Fruit fly (Drosophila melanogaster): ENCODE results near the gene CG3061.

The CG3061 gene

dm6 chr3R:14041036-14041435 is 8.9 kb downstream of the CG3061 start:
- TF ChIP-seq CG12391 (tag; optimal IDR thresholded peaks at IDR 0.05) (peak; percentile 51), CG2678 (tag; optimal IDR thresholded peaks at IDR 0.05) (peak; percentile 25), Oli (tag; optimal IDR thresholded peaks at IDR 0.05) (peak; percentile 52), lilli (GFP tag; optimal IDR thresholded peaks at IDR 0.05) (peak; percentile 20), Ada2b (GFP tag; IDR thresholded peaks at IDR 0.05) (no peak), CG2199 (GFP tag; IDR thresholded peaks at IDR 0.05) (0 out of 3 replicates have a peak, but pooled peaks have one; percentile 53), CG6689 (GFP tag; IDR thresholded peaks at IDR 0.05) (peak; percentile 62), Tbp (GFP tag; optimal IDR thresholded peaks at IDR 0.05) (no peak), CG4617 (GFP tag; optimal IDR thresholded peaks at IDR 0.05; ENCODE audit: borderline replicate concordance) (no peak), sna (GFP tag; IDR thresholded peaks at IDR 0.05; ENCODE audit: partially characterized antibody) (no peak), zen (tag; optimal IDR thresholded peaks at IDR 0.05) (peak; percentile 15), Ssrp (tag; optimal IDR thresholded peaks at IDR 0.05) (peak; percentile 16), Atf-2 (GFP tag; optimal IDR thresholded peaks at IDR 0.05) (no peak), Chrac-16 (GFP tag; optimal IDR thresholded peaks at IDR 0.05) (peak; percentile 21), sens (GFP tag) (peak; percentile 81), Xbp1 (GFP tag; optimal IDR thresholded peaks at IDR 0.05) (peak; percentile 45), Rx (GFP tag; IDR thresholded peaks at IDR 0.05) (no peak), CG7839 (tag; optimal IDR thresholded peaks at IDR 0.05) (peak; percentile 15), gem (tag; optimal IDR thresholded peaks at IDR 0.05) (peak; percentile 50), seq (GFP tag; IDR thresholded peaks at IDR 0.05) (0 out of 2 replicates have a peak, but pooled peaks have one; percentile 6), row (GFP tag; IDR thresholded peaks at IDR 0.05) (peak; percentile 76), CG9932 (GFP tag; IDR thresholded peaks at IDR 0.05) (0 out of 2 replicates have a peak, but pooled peaks have one; percentile 30), Ptx1 (GFP tag; IDR thresholded peaks at IDR 0.05) (peak; percentile 56; the same call in 1 of the 2 replicates), CG17802 (tag; optimal IDR thresholded peaks at IDR 0.05) (no peak), Deaf1 (tag; optimal IDR thresholded peaks at IDR 0.05) (no peak), CG32532 (GFP tag; IDR thresholded peaks at IDR 0.05) (peak; percentile 49), CG10209 (GFP tag; optimal IDR thresholded peaks at IDR 0.05) (peak; percentile 13), hkb (optimal IDR thresholded peaks at IDR 0.05) (no peak), hkb (GFP tag; IDR thresholded peaks at IDR 0.05) (no peak), Hr3 (GFP tag; optimal IDR thresholded peaks at IDR 0.05) (peak; percentile 13), CkIIα-i1 (GFP tag; IDR thresholded peaks at IDR 0.05) (no peak), Ravus (GFP tag; IDR thresholded peaks at IDR 0.05) (no peak), gsb-n (tag; optimal IDR thresholded peaks at IDR 0.05) (peak; percentile 24), ken (GFP tag; IDR thresholded peaks at IDR 0.05) (no peak), lola (GFP tag; optimal IDR thresholded peaks at IDR 0.05) (peak in 1 of 3 experiments; percentile 44), dysf (GFP tag; IDR thresholded peaks at IDR 0.05) (peak; percentile 32; the same call in 1 of the 3 replicates), bowl (GFP tag; IDR thresholded peaks at IDR 0.05) (no peak), CG2889 (GFP tag; IDR thresholded peaks at IDR 0.05) (no peak), CG3726 (GFP tag; IDR thresholded peaks at IDR 0.05) (no peak), CG17361 (GFP tag; IDR thresholded peaks at IDR 0.05) (0 out of 3 replicates have a peak, but pooled peaks have one; percentile 20), NC2α (GFP tag; optimal IDR thresholded peaks at IDR 0.05) (no peak), CG13424 (tag; optimal IDR thresholded peaks at IDR 0.05) (peak; percentile 36), ERR (GFP tag; optimal IDR thresholded peaks at IDR 0.05) (no peak), CoRest (tag; optimal IDR thresholded peaks at IDR 0.05) (peak; percentile 39), phol (tag; optimal IDR thresholded peaks at IDR 0.05) (peak; percentile 30), CG2712 (tag; optimal IDR thresholded peaks at IDR 0.05) (peak; percentile 2), CG10979 (tag; optimal IDR thresholded peaks at IDR 0.05) (peak; percentile 0), CG18262 (tag; optimal IDR thresholded peaks at IDR 0.05) (peak; percentile 12), CG14860 (GFP tag; IDR thresholded peaks at IDR 0.05; ENCODE audit: partially characterized antibody) (no peak), CG12219 (GFP tag; optimal IDR thresholded peaks at IDR 0.05) (no peak), bbx (GFP tag; IDR thresholded peaks at IDR 0.05; ENCODE audit: partially characterized antibody) (no peak)
